Worm (Caenorhabditis elegans) whole organism, L4 larva: ENCODE data around the gene T06D4.1.

ENCODE experiments used
- aha-1 ChIP-seq: fragments of 150-350 bp; peaks from one replicate; lab custom pipeline; 2014; ENCODE audit warnings: missing biosample characterization, missing genetic modification characterization
- ceh-28 ChIP-seq: fragments of 150-350 bp; optimal IDR thresholded peaks from 2 replicates; lab custom pipeline; 2014; ENCODE audit warnings: missing biosample characterization, missing genetic modification reagents, missing genetic modification characterization
- ceh-82 ChIP-seq: sonication (generic microtip); optimal IDR thresholded peaks from 2 replicates; lab custom pipeline; 2017; ENCODE audit warnings: missing biosample characterization, missing genetic modification characterization
- lin-13 ChIP-seq: fragments of 150-350 bp; optimal IDR thresholded peaks from 2 replicates; lab custom pipeline; 2014; ENCODE audit warnings: missing biosample characterization, missing genetic modification reagents, missing genetic modification characterization
- lin-15B ChIP-seq: fragments of 150-350 bp; sonication (generic microtip); optimal IDR thresholded peaks from 3 replicates; lab custom pipeline; 2014; ENCODE audit warnings: missing biosample characterization, missing genetic modification characterization
- lin-38 ChIP-seq: fragments of 200-800 bp; sonication (Bioruptor generic); IDR thresholded peaks from 2 replicates; pipeline ENCODE4 v1.3.6; 2022; ENCODE audit warnings: missing genetic modification reagents, missing genetic modification characterization, missing compliant biosample characterization
- mep-1 ChIP-seq: fragments of 150-350 bp; sonication (generic microtip); optimal IDR thresholded peaks from 3 replicates; lab custom pipeline; 2014; ENCODE audit warnings: missing biosample characterization, missing genetic modification characterization
- nhr-25 ChIP-seq: sonication (generic microtip); optimal IDR thresholded peaks from 2 replicates; lab custom pipeline; 2017; ENCODE audit warnings: missing genetic modification characterization, mild to moderate bottlenecking, missing compliant biosample characterization, antibody characterized with exemption, moderate library complexity, borderline replicate concordance; ENCODE audit not compliant: insufficient read depth
- nhr-28 ChIP-seq: fragments of 150-350 bp; optimal IDR thresholded peaks from 2 replicates; lab custom pipeline; 2014; ENCODE audit warnings: missing biosample characterization, missing genetic modification characterization
- sdz-12 ChIP-seq: fragments of 200-800 bp; sonication (Bioruptor generic); optimal IDR thresholded peaks from 2 replicates; lab custom pipeline; 2018; ENCODE audit warnings: mild to moderate bottlenecking, missing genetic modification characterization, missing compliant biosample characterization

DNA sequence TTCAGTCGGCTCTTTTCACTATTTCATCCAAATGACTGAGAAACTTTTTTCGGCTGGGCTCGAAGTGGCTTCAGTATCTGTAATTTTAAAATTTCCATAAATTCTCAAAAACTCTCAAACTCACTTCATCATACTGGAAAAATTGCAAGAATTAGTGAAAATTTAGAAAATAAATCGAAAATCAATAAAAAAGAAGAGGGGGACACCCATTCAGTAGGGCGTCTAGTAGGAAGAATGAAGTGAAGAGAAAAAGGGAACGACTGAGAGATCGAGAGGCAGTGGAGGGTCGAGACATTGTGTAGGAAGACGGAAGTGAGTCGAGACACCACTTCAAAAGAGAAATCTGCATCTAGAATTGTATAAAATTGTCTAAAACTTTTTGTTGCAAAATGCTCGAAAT, 7.8 kb upstream of the T06D4.1 start:
- TF ChIP-seq ceh-82 (tag; lab: Kevin White, UChicago) (no peak), mep-1 (tag; lab: Kevin White, UChicago) (no peak), lin-38 (GFP tag; lab: Robert Waterston, UW) (no peak), lin-13 (GFP tag; lab: Kevin White, UChicago) (no peak), nhr-25 (tag; lab: Kevin White, UChicago) (no peak), lin-15B (tag; lab: Kevin White, UChicago) (no peak), sdz-12 (GFP tag; lab: Kevin White, UChicago) (no peak), aha-1 (tag; lab: Kevin White, UChicago) (no peak), nhr-28 (tag; lab: Kevin White, UChicago) (no peak), ceh-28 (tag; lab: Kevin White, UChicago) (no peak)
